Worm (Caenorhabditis elegans) whole organism, dauer: Measurements from ENCODE around the gene unc-62.
"Not testable (repeated sequence)": the region's sequence is repeated elsewhere in the genome, so short reads cannot be mapped to it uniquely, and the experiment has no call there.

ENCODE experiments used
- unc-62 ChIP-seq: sonication (generic microtip); optimal IDR thresholded peaks from 2 replicates; lab custom pipeline; 2017; ENCODE audit warnings: missing biosample characterization, missing genetic modification reagents, missing genetic modification characterization

The unc-62 gene

ce11 chrV:4497161-4497560 is at the start of gene unc-62:
Gene unc-62 (plus strand): TSS chrV:4497461.
- TF ChIP-seq unc-62 (GFP tag; lab: Kevin White, UChicago): no peak

- no peak for TF ChIP-seq unc-62 (GFP tag; lab: Kevin White, UChicago)
Measured at ce11 chrV:4447637-4448036, 49.6 kb upstream of the unc-62 start.

ce11 chrV:4450523-4451089 is 46.7 kb upstream of the unc-62 start, which contains the start of gene rft-2:
Gene rft-2 (minus strand): TSS chrV:4450563.
- TF ChIP-seq unc-62 (GFP tag; lab: Kevin White, UChicago): no peak

- no peak for TF ChIP-seq unc-62 (GFP tag; lab: Kevin White, UChicago)
Measured at ce11 chrV:4454634-4455033, 42.6 kb upstream of the unc-62 start, which contains the start of gene gnrr-5. Gene gnrr-5 (minus strand): TSS chrV:4454734.

ce11 chrV:4471065-4471464 is 26.2 kb upstream of the unc-62 start, which contains the start of gene T08H10.3:
Gene T08H10.3 (plus strand): TSS chrV:4471365.
- no peak for TF ChIP-seq unc-62 (GFP tag; lab: Kevin White, UChicago)

- not testable (repeated sequence) for TF ChIP-seq unc-62 (GFP tag; lab: Kevin White, UChicago)
Measured at ce11 chrV:4474543-4474942, 22.7 kb upstream of the unc-62 start, which contains the start of gene str-35. Gene str-35 (plus strand): TSS chrV:4474843.

ce11 chrV:4481823-4482222 is 15.4 kb upstream of the unc-62 start:
- TF ChIP-seq unc-62 (GFP tag; lab: Kevin White, UChicago): no peak

ce11 chrV:4483049-4483507 is 14.2 kb upstream of the unc-62 start, which contains the start of gene exc-15:
Gene exc-15 (plus strand): TSS chrV:4483459.
- no peak for TF ChIP-seq unc-62 (GFP tag; lab: Kevin White, UChicago)

ce11 chrV:4486626-4487025 is 10.6 kb upstream of the unc-62 start:
- TF ChIP-seq unc-62 (GFP tag; lab: Kevin White, UChicago): no peak

ce11 chrV:4487888-4488287 is 9.4 kb upstream of the unc-62 start:
- no peak for TF ChIP-seq unc-62 (GFP tag; lab: Kevin White, UChicago)

- no peak for TF ChIP-seq unc-62 (GFP tag; lab: Kevin White, UChicago)
Measured at ce11 chrV:4488989-4489388, 8.3 kb upstream of the unc-62 start.

ce11 chrV:4489893-4490292 is 7.4 kb upstream of the unc-62 start:
- no peak for TF ChIP-seq unc-62 (GFP tag; lab: Kevin White, UChicago)

ce11 chrV:4491273-4492094 is 5.8 kb upstream of the unc-62 start:
- no peak for TF ChIP-seq unc-62 (GFP tag; lab: Kevin White, UChicago)

ce11 chrV:4495114-4495819 is 2.0 kb upstream of the unc-62 start:
- no peak for TF ChIP-seq unc-62 (GFP tag; lab: Kevin White, UChicago)

ce11 chrV:4496104-4496586 is 1.1 kb upstream of the unc-62 start:
- no peak for TF ChIP-seq unc-62 (GFP tag; lab: Kevin White, UChicago)
